Fruit fly (Drosophila melanogaster) whole organism, embryonic: Measurements from ENCODE around the gene CG32462.

ENCODE experiments used
- Adf1 ChIP-seq: fragments of 200-800 bp; sonication (Bioruptor generic); IDR thresholded peaks from 2 replicates; pipeline ENCODE4 v1.3.6; 2022; ENCODE audit warnings: missing biosample characterization, missing genetic modification characterization
- B-H1 ChIP-seq: fragments of 200-800 bp; sonication (Bioruptor generic); IDR thresholded peaks from 3 replicates; pipeline ENCODE4 v1.3.6; 2022; ENCODE audit warnings: missing biosample characterization, missing genetic modification characterization
- BEAF-32 ChIP-seq: fragments of 200-800 bp; sonication (Bioruptor generic); optimal IDR thresholded peaks from 3 replicates; lab custom pipeline; 2017; ENCODE audit warnings: missing biosample characterization, missing genetic modification characterization, mild to moderate bottlenecking, moderate library complexity, missing genetic modification reagents
- Blimp-1 ChIP-seq: fragments of 200-800 bp; sonication (Bioruptor generic); optimal IDR thresholded peaks from 3 replicates; lab custom pipeline; 2018; ENCODE audit warnings: missing biosample characterization, missing genetic modification characterization, mild to moderate bottlenecking, moderate library complexity, missing genetic modification reagents
- CG10321 ChIP-seq: fragments of 200-800 bp; sonication (Bioruptor generic); IDR thresholded peaks from 2 replicates; pipeline ENCODE4 v1.3.6; 2022; ENCODE audit warnings: missing biosample characterization, missing genetic modification characterization
- CG10959 ChIP-seq: fragments of 200-800 bp; sonication (Bioruptor generic); IDR thresholded peaks from 2 replicates; pipeline ENCODE4 v1.3.6; 2022; ENCODE audit warnings: missing biosample characterization, missing genetic modification characterization
- CG12659 ChIP-seq: fragments of 200-800 bp; sonication (Bioruptor generic); optimal IDR thresholded peaks from 3 replicates; lab custom pipeline; 2017; ENCODE audit warnings: mild to moderate bottlenecking, missing biosample characterization, missing genetic modification reagents, missing genetic modification characterization
- CG13296 ChIP-seq: fragments of 200-800 bp; sonication (Bioruptor generic); optimal IDR thresholded peaks from 3 replicates; lab custom pipeline; 2018; ENCODE audit warnings: missing biosample characterization, mild to moderate bottlenecking, missing genetic modification characterization
- CG14860 ChIP-seq: fragments of 200-800 bp; sonication (Bioruptor generic); IDR thresholded peaks from 3 replicates; pipeline ENCODE4 v1.3.6; 2022; ENCODE audit warnings: missing biosample characterization, missing genetic modification characterization; ENCODE audit not compliant: partially characterized antibody
- CG15514 ChIP-seq: fragments of 200-800 bp; sonication (Bioruptor generic); optimal IDR thresholded peaks from 3 replicates; lab custom pipeline; 2017; ENCODE audit warnings: missing biosample characterization, missing genetic modification characterization, mild to moderate bottlenecking, moderate library complexity, missing genetic modification reagents
- CG16813 ChIP-seq: fragments of 200-800 bp; sonication (Bioruptor generic); IDR thresholded peaks from 3 replicates; pipeline ENCODE4 v1.3.6; 2022; ENCODE audit warnings: missing biosample characterization, missing genetic modification characterization; ENCODE audit not compliant: partially characterized antibody
- CG17186 ChIP-seq: fragments of 200-800 bp; sonication (Bioruptor generic); optimal IDR thresholded peaks from 3 replicates; lab custom pipeline; 2017; ENCODE audit warnings: missing biosample characterization, missing genetic modification reagents, missing genetic modification characterization
- CG18011 ChIP-seq: fragments of 200-800 bp; sonication (Bioruptor generic); optimal IDR thresholded peaks from 2 replicates; lab custom pipeline; 2017; ENCODE audit warnings: missing biosample characterization, missing genetic modification characterization, mild to moderate bottlenecking, moderate library complexity, missing genotype
- CG2129 ChIP-seq: fragments of 200-800 bp; sonication (Bioruptor generic); IDR thresholded peaks from 2 replicates; pipeline ENCODE4 v1.3.6; 2022; ENCODE audit warnings: missing biosample characterization, missing genetic modification characterization; ENCODE audit not compliant: partially characterized antibody
- CG31388 ChIP-seq: fragments of 200-800 bp; sonication (Bioruptor generic); optimal IDR thresholded peaks from 2 replicates; lab custom pipeline; 2016; ENCODE audit warnings: missing biosample characterization, missing genetic modification characterization
- CG32767 ChIP-seq: fragments of 200-800 bp; sonication (Bioruptor generic); IDR thresholded peaks from 2 replicates; pipeline ENCODE4 v1.3.6; 2022; ENCODE audit warnings: missing biosample characterization, missing genetic modification characterization
- CG34224 ChIP-seq: fragments of 200-800 bp; sonication (Bioruptor generic); IDR thresholded peaks from 3 replicates; pipeline ENCODE4 v1.3.6; 2022; ENCODE audit warnings: missing biosample characterization, missing genetic modification characterization; ENCODE audit not compliant: partially characterized antibody
- CG3995 ChIP-seq: fragments of 200-800 bp; sonication (Bioruptor generic); optimal IDR thresholded peaks from 3 replicates; lab custom pipeline; 2016; ENCODE audit warnings: missing biosample characterization, missing genetic modification characterization
- CG42726 ChIP-seq: fragments of 200-800 bp; sonication (Bioruptor generic); IDR thresholded peaks from 2 replicates; pipeline ENCODE4 v1.3.6; 2022; ENCODE audit warnings: missing biosample characterization, missing genetic modification characterization; ENCODE audit not compliant: partially characterized antibody
- CG9727 ChIP-seq: fragments of 200-800 bp; sonication (Bioruptor generic); optimal IDR thresholded peaks from 3 replicates; lab custom pipeline; 2017; ENCODE audit warnings: missing biosample characterization, mild to moderate bottlenecking, missing genetic modification characterization
- D19A ChIP-seq: fragments of 200-800 bp; optimal IDR thresholded peaks from 3 replicates; lab custom pipeline; 2019; ENCODE audit warnings: missing biosample characterization, mild to moderate bottlenecking, missing genetic modification characterization, moderate library complexity
- Dad ChIP-seq: fragments of 200-800 bp; sonication (Bioruptor generic); optimal IDR thresholded peaks from 3 replicates; lab custom pipeline; 2016; ENCODE audit warnings: missing biosample characterization, missing genetic modification characterization
- Dref ChIP-seq: fragments of 200-800 bp; sonication (Bioruptor generic); IDR thresholded peaks from 2 replicates; pipeline ENCODE4 v1.3.6; 2022; ENCODE audit warnings: missing biosample characterization, missing genetic modification characterization
- E2f2 ChIP-seq: fragments of 200-800 bp; sonication (Bioruptor generic); IDR thresholded peaks from 2 replicates; pipeline ENCODE4 v1.3.6; 2022; ENCODE audit warnings: missing biosample characterization, missing genetic modification characterization
- HmgZ ChIP-seq: fragments of 200-800 bp; sonication (Bioruptor generic); optimal IDR thresholded peaks from 2 replicates; lab custom pipeline; 2018; ENCODE audit warnings: missing biosample characterization, mild to moderate bottlenecking, missing genetic modification characterization
- Hmr ChIP-seq: fragments of 200-800 bp; sonication (Bioruptor generic); optimal IDR thresholded peaks from 3 replicates; lab custom pipeline; 2017; ENCODE audit warnings: mild to moderate bottlenecking, missing biosample characterization, missing genetic modification reagents, missing genetic modification characterization
- MESR4 ChIP-seq: fragments of 200-800 bp; sonication (Bioruptor generic); optimal IDR thresholded peaks from 2 replicates; lab custom pipeline; 2018; ENCODE audit warnings: missing biosample characterization, mild to moderate bottlenecking, missing genetic modification characterization, moderate library complexity
- Med ChIP-seq: fragments of 200-800 bp; sonication (Bioruptor generic); peaks from one replicate; lab custom pipeline; 2016; ENCODE audit warnings: missing biosample characterization, missing genetic modification characterization, mild to moderate bottlenecking, inconsistent platforms, moderate library complexity
- Myb ChIP-seq: fragments of 200-800 bp; sonication (Bioruptor generic); optimal IDR thresholded peaks from 2 replicates; lab custom pipeline; 2016; ENCODE audit warnings: missing biosample characterization, missing genetic modification characterization
- Nf-YC ChIP-seq: fragments of 200-800 bp; optimal IDR thresholded peaks from 3 replicates; lab custom pipeline; 2019; ENCODE audit warnings: missing biosample characterization, mild to moderate bottlenecking, missing genetic modification characterization, moderate library complexity
- Opbp ChIP-seq: fragments of 200-800 bp; sonication (Bioruptor generic); IDR thresholded peaks from 3 replicates; pipeline ENCODE4 v1.3.6; 2022; ENCODE audit warnings: missing biosample characterization, missing genetic modification characterization; ENCODE audit not compliant: partially characterized antibody
- Xbp1 ChIP-seq: fragments of 200-800 bp; sonication (Bioruptor generic); optimal IDR thresholded peaks from 3 replicates; lab custom pipeline; 2016; ENCODE audit warnings: missing biosample characterization, mild to moderate bottlenecking, missing genetic modification characterization
- aop ChIP-seq: fragments of 200-800 bp; sonication (Bioruptor generic); IDR thresholded peaks from 2 replicates; pipeline ENCODE4 v1.3.6; 2022; ENCODE audit warnings: missing biosample characterization, missing genetic modification characterization
- ash1 ChIP-seq: fragments of 200-800 bp; sonication (Bioruptor generic); optimal IDR thresholded peaks from 2 replicates; lab custom pipeline; 2018; ENCODE audit warnings: missing biosample characterization, mild to moderate bottlenecking, missing genetic modification characterization
- croc ChIP-seq: fragments of 200-800 bp; sonication (Bioruptor generic); conservative IDR thresholded peaks from 3 replicates; pipeline ENCODE4 v1.3.6; 2022; ENCODE audit warnings: missing biosample characterization, missing genetic modification characterization
- crol ChIP-seq: fragments of 200-800 bp; sonication (Bioruptor generic); IDR thresholded peaks from 2 replicates; pipeline ENCODE4 v1.3.6; 2022; ENCODE audit warnings: missing biosample characterization, missing genetic modification characterization
- gfzf ChIP-seq: fragments of 200-800 bp; sonication (Bioruptor generic); optimal IDR thresholded peaks from 2 replicates; lab custom pipeline; 2016; ENCODE audit warnings: missing biosample characterization, mild to moderate bottlenecking, missing genetic modification characterization, moderate library complexity
- grau ChIP-seq: fragments of 200-800 bp; optimal IDR thresholded peaks from 3 replicates; lab custom pipeline; 2019; ENCODE audit warnings: missing biosample characterization, mild to moderate bottlenecking, missing genetic modification characterization, moderate library complexity
- hbn ChIP-seq: fragments of 200-800 bp; sonication (Bioruptor generic); IDR thresholded peaks from 2 replicates; pipeline ENCODE4 v1.3.6; 2022; ENCODE audit warnings: missing biosample characterization, missing genetic modification characterization; ENCODE audit not compliant: partially characterized antibody
- mld ChIP-seq: fragments of 200-800 bp; sonication (Bioruptor generic); IDR thresholded peaks from 3 replicates; pipeline ENCODE4 v1.3.6; 2022; ENCODE audit warnings: missing biosample characterization, missing genetic modification characterization; ENCODE audit not compliant: partially characterized antibody
- onecut ChIP-seq: fragments of 200-800 bp; sonication (Bioruptor generic); IDR thresholded peaks from 2 replicates; pipeline ENCODE4 v1.3.6; 2022; ENCODE audit warnings: missing biosample characterization, missing genetic modification characterization
- rib ChIP-seq: fragments of 200-800 bp; sonication (Bioruptor generic); IDR thresholded peaks from 2 replicates; pipeline ENCODE4 v1.3.6; 2022; ENCODE audit warnings: missing biosample characterization, missing genetic modification characterization
- row ChIP-seq: fragments of 200-800 bp; sonication (Bioruptor generic); IDR thresholded peaks from 3 replicates; pipeline ENCODE4 v1.3.6; 2022; ENCODE audit warnings: missing biosample characterization, missing genetic modification characterization
- slbo ChIP-seq: fragments of 200-800 bp; sonication (Bioruptor generic); IDR thresholded peaks from 2 replicates; pipeline ENCODE4 v1.3.6; 2022; ENCODE audit warnings: missing biosample characterization, missing genetic modification characterization
- sqz ChIP-seq: fragments of 200-800 bp; sonication (Bioruptor generic); optimal IDR thresholded peaks from 3 replicates; lab custom pipeline; 2018; ENCODE audit warnings: missing biosample characterization, mild to moderate bottlenecking, missing genetic modification characterization
- tna ChIP-seq: fragments of 200-800 bp; sonication (Bioruptor generic); IDR thresholded peaks from 2 replicates; pipeline ENCODE4 v1.3.6; 2022; ENCODE audit warnings: missing biosample characterization, missing genetic modification characterization; ENCODE audit not compliant: partially characterized antibody
- twi ChIP-seq: fragments of 200-800 bp; optimal IDR thresholded peaks from 2 replicates; lab custom pipeline; 2019; ENCODE audit warnings: missing biosample characterization, mild to moderate bottlenecking, missing genetic modification characterization, moderate library complexity
- vvl ChIP-seq: fragments of 200-800 bp; sonication (Bioruptor generic); IDR thresholded peaks from 2 replicates; pipeline ENCODE4 v1.3.6; 2022; ENCODE audit warnings: missing biosample characterization, missing genetic modification characterization
- zen2 ChIP-seq: fragments of 200-800 bp; sonication (Bioruptor generic); IDR thresholded peaks from 3 replicates; pipeline ENCODE4 v1.3.6; 2022; ENCODE audit warnings: missing biosample characterization, missing genetic modification characterization; ENCODE audit not compliant: partially characterized antibody

Gene CG32462

dm6 chr3L:22871845-22872361 lies 18.6 kb upstream of the CG32462 start, which contains the start of the genes CG11109 and Arf1 (continued):
- TF ChIP-seq croc (GFP tag; lab: Robert Waterston, UW): no peak
- TF ChIP-seq CG13296 (GFP tag; lab: Kevin White, UChicago): peak; percentile 23
- peak; percentile 50 for TF ChIP-seq Xbp1 (GFP tag; lab: Kevin White, UChicago)
- TF ChIP-seq CG16813 (GFP tag; lab: Robert Waterston, UW): peak; percentile 49
- peak; percentile 76 for TF ChIP-seq BEAF-32 (GFP tag; lab: Kevin White, UChicago)
- peak; percentile 63 for TF ChIP-seq CG12659 (GFP tag; lab: Kevin White, UChicago)
- TF ChIP-seq twi (tag; lab: Kevin White, UChicago): no peak
- TF ChIP-seq Blimp-1 (GFP tag; lab: Kevin White, UChicago): no peak
- peak; percentile 7 for TF ChIP-seq gfzf (GFP tag; lab: Kevin White, UChicago)
- TF ChIP-seq CG10959 (GFP tag; lab: Robert Waterston, UW): no peak
- TF ChIP-seq CG32767: no peak
- TF ChIP-seq MESR4 (GFP tag; lab: Kevin White, UChicago): peak; percentile 70
- peak; percentile 44 for TF ChIP-seq Myb (GFP tag; lab: Kevin White, UChicago)
- peak; percentile 90 for TF ChIP-seq CG15514 (GFP tag; lab: Kevin White, UChicago)
- TF ChIP-seq aop (GFP tag; lab: Robert Waterston, UW): 0 out of 2 replicates have a peak, but pooled peaks have one; percentile 37
- TF ChIP-seq Dref (GFP tag; lab: Robert Waterston, UW): peak; percentile 87
- TF ChIP-seq sqz (GFP tag; lab: Kevin White, UChicago): peak; percentile 7
- TF ChIP-seq CG18011 (GFP tag; lab: Kevin White, UChicago): no peak
- TF ChIP-seq CG2129: peak; percentile 47
- no peak for TF ChIP-seq Dad
- TF ChIP-seq B-H1 (GFP tag; lab: Robert Waterston, UW): no peak
- TF ChIP-seq CG3995 (GFP tag; lab: Kevin White, UChicago): peak; percentile 83
- peak; percentile 38; the same call in 1 of the 2 replicates for TF ChIP-seq slbo
- no peak for TF ChIP-seq ash1
- TF ChIP-seq CG17186: peak; percentile 32
- peak; percentile 27; the same call in 1 of the 2 replicates for TF ChIP-seq onecut (GFP tag; lab: Robert Waterston, UW)
- peak; percentile 59 for TF ChIP-seq hbn (GFP tag; lab: Robert Waterston, UW)
- TF ChIP-seq vvl (GFP tag; lab: Robert Waterston, UW): 0 out of 2 replicates have a peak, but pooled peaks have one; percentile 10
- TF ChIP-seq E2f2: peak; percentile 61
- peak; percentile 44 for TF ChIP-seq tna
- no peak for TF ChIP-seq CG9727 (GFP tag; lab: Kevin White, UChicago)
- TF ChIP-seq Nf-YC (tag; lab: Kevin White, UChicago): peak; percentile 36
- TF ChIP-seq CG14860 (GFP tag; lab: Robert Waterston, UW): peak; percentile 60
- TF ChIP-seq Hmr: peak; percentile 24
- TF ChIP-seq Opbp (GFP tag; lab: Robert Waterston, UW): peak; percentile 82
- TF ChIP-seq D19A (tag; lab: Kevin White, UChicago): peak; percentile 1
- peak; percentile 61 for TF ChIP-seq zen2 (GFP tag; lab: Robert Waterston, UW)
- peak; percentile 70 for TF ChIP-seq CG34224 (GFP tag; lab: Robert Waterston, UW)
- no peak for TF ChIP-seq rib (GFP tag; lab: Robert Waterston, UW)
- TF ChIP-seq grau (tag; lab: Kevin White, UChicago): peak; percentile 24
- TF ChIP-seq CG31388: no peak
- peak; percentile 74 for TF ChIP-seq CG42726
- TF ChIP-seq HmgZ (tag; lab: Kevin White, UChicago): peak; percentile 68
- TF ChIP-seq Med (GFP tag; lab: Kevin White, UChicago): peak; percentile 81
- TF ChIP-seq row (GFP tag; lab: Robert Waterston, UW): peak; percentile 60
- TF ChIP-seq mld (GFP tag; lab: Robert Waterston, UW): peak; percentile 67; the same call in 2 of the 3 replicates
- TF ChIP-seq Adf1 (GFP tag; lab: Robert Waterston, UW): peak; percentile 20; the same call in 1 of the 2 replicates
- peak; percentile 93 for TF ChIP-seq CG10321 (GFP tag; lab: Robert Waterston, UW)
- peak; percentile 67 for TF ChIP-seq crol
